Worm (Caenorhabditis elegans) whole organism, mixed stage, embryonic: Measurements from ENCODE around the gene Y67D8C.9.
"Not testable (repeated sequence)": the region's sequence is repeated elsewhere in the genome, so short reads cannot be mapped to it uniquely, and the experiment has no call there.

Source experiments
- elt-3 ChIP-seq: fragments of 150-350 bp; optimal IDR thresholded peaks from 2 replicates; lab custom pipeline; 2014; ENCODE audit warnings: missing biosample characterization, missing genetic modification characterization
- lin-13 ChIP-seq: fragments of 150-350 bp; optimal IDR thresholded peaks from 2 replicates; lab custom pipeline; 2014; ENCODE audit warnings: missing biosample characterization, missing genetic modification characterization
- lsy-2 ChIP-seq: fragments of 150-350 bp; optimal IDR thresholded peaks from 2 replicates; lab custom pipeline; 2014; ENCODE audit warnings: missing biosample characterization, missing genetic modification characterization
- mep-1 ChIP-seq: fragments of 150-350 bp; optimal IDR thresholded peaks from 2 replicates; lab custom pipeline; 2017; ENCODE audit warnings: missing biosample characterization, missing genetic modification reagents, missing genetic modification characterization, inconsistent platforms

DNA sequence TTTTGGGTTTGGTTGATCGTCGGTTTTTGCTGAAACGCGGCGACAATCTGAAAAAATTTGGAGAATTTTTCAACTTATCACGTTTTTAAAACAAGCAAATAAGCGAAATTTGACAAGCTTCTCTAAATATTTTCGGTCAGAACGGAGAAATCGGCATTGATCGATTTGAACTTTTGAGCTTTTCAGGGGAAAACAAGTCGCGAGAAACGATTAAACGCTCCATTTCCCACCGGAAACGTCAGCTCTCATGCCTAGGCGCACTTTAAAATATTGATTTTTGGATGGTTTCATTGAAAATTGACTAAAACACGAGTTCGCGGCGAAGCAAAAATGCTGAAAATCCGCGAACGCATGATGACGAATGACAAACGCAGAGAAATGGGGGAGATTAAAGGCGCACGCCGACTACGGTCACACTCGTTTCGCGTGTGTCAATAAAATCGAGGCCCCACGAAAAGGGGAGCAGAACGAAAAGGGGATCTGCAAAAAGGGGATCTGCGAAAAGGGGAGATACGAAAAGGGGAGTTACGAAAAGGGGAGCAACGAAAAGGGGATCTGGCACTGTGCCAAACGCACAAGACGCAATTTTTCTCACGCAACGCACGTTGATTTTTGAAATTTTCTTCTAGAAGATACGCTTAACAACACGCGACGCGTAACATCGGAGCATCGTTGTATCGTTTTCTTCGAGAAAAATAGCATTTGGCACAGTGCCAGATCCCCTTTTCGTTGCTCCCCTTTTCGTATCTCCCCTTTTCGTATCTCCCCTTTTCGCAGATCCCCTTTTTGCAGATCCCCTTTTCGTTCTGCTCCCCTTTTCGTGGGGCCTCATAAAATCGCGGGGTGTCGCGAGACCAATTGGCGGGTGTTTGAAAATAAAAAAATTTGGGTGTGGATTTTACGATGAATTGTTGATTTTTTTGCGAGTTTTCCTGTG is 36.4 kb downstream of the Y67D8C.9 start, which contains the start of gene eel-1:
- TF ChIP-seq lsy-2 (tag; lab: Kevin White, UChicago) (peak; percentile 95), mep-1 (peak; percentile 74), lin-13 (peak; percentile 95)
- not testable (repeated sequence) for TF ChIP-seq elt-3
